Fruit fly (Drosophila melanogaster): ENCODE results near the gene Ser12.

DNA sequence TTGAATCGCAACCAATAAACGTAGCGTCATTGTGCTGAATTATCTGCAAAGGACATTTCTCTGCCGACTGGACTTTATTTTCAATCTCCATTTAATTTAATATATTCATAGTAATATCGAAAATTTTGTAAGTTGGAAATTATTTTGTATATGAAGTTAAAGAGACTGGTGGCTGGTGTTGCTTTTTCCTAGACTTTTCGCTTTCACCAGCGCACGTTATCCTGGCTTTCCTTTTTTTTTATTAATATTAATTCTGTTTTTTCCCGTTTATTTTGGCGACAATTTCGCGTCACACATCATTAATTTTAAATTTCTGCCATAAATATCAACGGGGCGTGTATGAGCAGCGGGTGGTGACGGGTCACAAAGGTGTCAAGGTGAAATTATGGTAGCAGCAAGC, 14.1 kb upstream of the Ser12 start, which contains the start of gene CG34049:
- TF ChIP-seq GATAd (GFP tag; optimal IDR thresholded peaks at IDR 0.05) (no peak), pan (optimal IDR thresholded peaks at IDR 0.05) (no peak), h (GFP tag; optimal IDR thresholded peaks at IDR 0.05) (no peak), Myc (optimal IDR thresholded peaks at IDR 0.05) (no peak), Abd-B (GFP tag; optimal IDR thresholded peaks at IDR 0.05) (no peak), ey (GFP tag; optimal IDR thresholded peaks at IDR 0.05) (no peak), CrebA (GFP tag; optimal IDR thresholded peaks at IDR 0.05; ENCODE audit: borderline replicate concordance) (no peak), Sp1 (GFP tag; optimal IDR thresholded peaks at IDR 0.05) (no peak), tai (GFP tag; optimal IDR thresholded peaks at IDR 0.05) (no peak), lola (GFP tag; optimal IDR thresholded peaks at IDR 0.05) (no peak), psq (GFP tag; optimal IDR thresholded peaks at IDR 0.05) (no peak), br (GFP tag; optimal IDR thresholded peaks at IDR 0.05) (no peak), woc (GFP tag; optimal IDR thresholded peaks at IDR 0.05) (no peak)

Data from whole organism, wandering third instar larva.